Worm (Caenorhabditis elegans): ENCODE results near the gene ril-1.

The ril-1 gene

DNA sequence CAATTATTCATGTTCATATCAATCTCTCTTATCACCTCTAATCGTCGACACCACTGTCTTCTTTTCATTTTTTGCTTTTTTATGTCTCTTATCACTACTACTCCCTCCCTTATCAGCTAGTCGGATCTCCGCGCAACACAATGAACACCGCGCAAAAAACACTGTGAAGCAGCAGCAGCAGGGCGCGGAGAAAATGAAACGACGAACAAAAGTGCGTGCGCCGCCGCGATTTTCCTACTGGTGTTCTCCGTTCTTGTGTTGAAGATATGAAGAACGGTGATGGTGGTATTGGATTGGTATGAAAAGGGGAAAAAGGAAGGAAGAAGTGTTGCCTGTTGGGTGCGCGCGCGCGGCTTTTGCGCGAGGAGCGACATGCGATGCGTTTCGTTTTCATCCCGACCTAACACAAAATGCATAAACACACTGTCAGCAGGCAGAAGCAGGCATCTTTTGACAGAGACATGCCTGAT lies 18.1 kb downstream of the ril-1 start:
- TF ChIP-seq lin-13 (tag; optimal IDR thresholded peaks at IDR 0.05) (no peak), unc-120 (tag; optimal IDR thresholded peaks at IDR 0.05; ENCODE audit: poor library complexity, severe bottlenecking) (no peak), sem-2 (GFP tag; optimal IDR thresholded peaks at IDR 0.05) (peak; percentile 7), nhr-237 (tag; optimal IDR thresholded peaks at IDR 0.05) (no peak), sptf-1 (tag; optimal IDR thresholded peaks at IDR 0.05) (peak; percentile 30), pha-4 (tag; optimal IDR thresholded peaks at IDR 0.05) (no peak), zip-8 (tag; optimal IDR thresholded peaks at IDR 0.05) (no peak), lsy-2 (tag; optimal IDR thresholded peaks at IDR 0.05) (no peak), elt-1 (tag; optimal IDR thresholded peaks at IDR 0.05; ENCODE audit: borderline replicate concordance, insufficient read depth) (peak; percentile 92), ceh-39 (tag; optimal IDR thresholded peaks at IDR 0.05) (no peak), ham-2 (GFP tag; optimal IDR thresholded peaks at IDR 0.05) (peak; percentile 95), bed-3 (GFP tag; optimal IDR thresholded peaks at IDR 0.05) (no peak), flh-1 (GFP tag; optimal IDR thresholded peaks at IDR 0.05) (no peak), blmp-1 (tag; optimal IDR thresholded peaks at IDR 0.05) (no peak), hlh-1 (tag; optimal IDR thresholded peaks at IDR 0.05) (no peak), unc-62 (GFP tag; optimal IDR thresholded peaks at IDR 0.05) (no peak), cnd-1 (tag; optimal IDR thresholded peaks at IDR 0.05) (peak; percentile 15), ztf-11 (tag; optimal IDR thresholded peaks at IDR 0.05) (no peak), nhr-28 (tag; optimal IDR thresholded peaks at IDR 0.05) (no peak), drap-1 (GFP tag; optimal IDR thresholded peaks at IDR 0.05) (peak; percentile 62), elt-3 (tag; optimal IDR thresholded peaks at IDR 0.05) (peak; percentile 14), mab-5 (tag; optimal IDR thresholded peaks at IDR 0.05) (no peak)

DNA sequence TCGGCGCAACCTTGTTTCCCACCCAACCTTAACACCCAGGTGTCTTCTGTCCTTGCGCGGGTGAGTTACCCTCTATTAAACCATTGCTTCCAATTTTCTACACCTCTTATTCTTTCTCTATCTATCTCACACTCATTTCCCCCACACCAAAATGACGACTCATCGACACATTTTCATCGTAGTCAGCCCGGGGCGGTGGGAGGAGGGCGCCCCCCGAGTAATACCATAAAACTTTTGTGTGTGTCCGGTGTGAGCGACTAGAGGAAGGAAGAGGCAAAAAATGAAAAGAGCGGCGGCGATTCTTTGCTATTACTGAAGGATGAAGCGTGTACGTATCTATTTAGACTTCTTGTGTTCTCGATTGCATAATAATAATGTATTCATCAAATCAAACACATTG lies 19.2 kb downstream of the ril-1 start:
- TF ChIP-seq M03D4.4 (tag; optimal IDR thresholded peaks at IDR 0.05) = peak; percentile 29
- TF ChIP-seq lin-13 (tag; optimal IDR thresholded peaks at IDR 0.05) = no peak
- TF ChIP-seq drap-1 (GFP tag; optimal IDR thresholded peaks at IDR 0.05) = peak; percentile 66

DNA sequence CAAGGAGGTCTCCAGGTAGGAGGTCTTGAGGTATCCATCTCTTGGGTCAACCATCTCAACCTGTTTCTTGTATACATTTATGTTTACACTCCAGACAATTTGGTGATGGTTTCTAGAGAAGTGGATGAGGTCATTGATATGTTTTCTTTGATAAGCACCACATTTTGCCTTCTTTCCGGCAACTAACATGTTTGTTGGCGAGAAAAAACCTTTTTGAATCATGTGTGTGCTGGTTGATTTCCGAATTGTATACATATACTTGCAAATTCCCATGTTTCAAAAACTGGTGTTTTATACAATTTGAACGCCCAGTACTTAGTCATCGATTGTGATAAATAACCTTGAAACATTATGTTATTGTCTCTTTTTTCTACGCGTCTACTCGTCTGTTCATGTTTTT lies 19.8 kb downstream of the ril-1 start:
- TF ChIP-seq drap-1 (GFP tag; optimal IDR thresholded peaks at IDR 0.05) = no peak
- TF ChIP-seq snpc-4 (tag; optimal IDR thresholded peaks at IDR 0.05) = no peak
- no peak for TF ChIP-seq ceh-39 (tag; optimal IDR thresholded peaks at IDR 0.05)
- TF ChIP-seq blmp-1 (tag; optimal IDR thresholded peaks at IDR 0.05) = no peak
- no peak for TF ChIP-seq nhr-28 (tag; optimal IDR thresholded peaks at IDR 0.05)
- no peak for TF ChIP-seq tbx-8 (GFP tag; optimal IDR thresholded peaks at IDR 0.05)
- no peak for TF ChIP-seq cnd-1 (tag; optimal IDR thresholded peaks at IDR 0.05)
- no peak for TF ChIP-seq unc-120 (tag; optimal IDR thresholded peaks at IDR 0.05; ENCODE audit: poor library complexity, severe bottlenecking)
- no peak for TF ChIP-seq ces-1 (GFP tag; optimal IDR thresholded peaks at IDR 0.05)
- no peak for TF ChIP-seq nhr-12 (tag; optimal IDR thresholded peaks at IDR 0.05)
- no peak for TF ChIP-seq elt-1 (tag; optimal IDR thresholded peaks at IDR 0.05; ENCODE audit: borderline replicate concordance, insufficient read depth)
- TF ChIP-seq elt-3 (tag; optimal IDR thresholded peaks at IDR 0.05) = no peak
- no peak for TF ChIP-seq hlh-1 (tag; optimal IDR thresholded peaks at IDR 0.05)

DNA sequence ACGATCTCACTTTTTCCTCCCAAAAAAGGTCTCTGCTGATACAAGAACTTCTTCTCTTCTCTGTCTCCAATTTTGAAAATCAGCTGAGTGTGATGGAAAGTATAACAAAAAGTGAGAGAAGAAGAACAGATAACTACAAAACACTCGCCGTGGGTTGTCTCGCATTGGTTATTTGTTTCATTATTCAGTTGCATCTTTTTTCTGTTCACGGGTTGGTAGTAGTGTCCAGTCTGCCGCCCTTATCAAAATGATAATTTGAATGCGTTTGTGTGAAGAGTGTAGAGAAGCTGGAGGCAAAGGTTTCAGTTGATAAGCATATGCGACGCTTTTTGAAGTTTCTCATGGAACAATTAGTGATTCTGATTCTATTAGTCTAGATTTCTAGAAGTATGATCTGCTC lies 20.9 kb downstream of the ril-1 start:
- TF ChIP-seq sptf-1 (tag; optimal IDR thresholded peaks at IDR 0.05) = no peak
- TF ChIP-seq nhr-12 (tag; optimal IDR thresholded peaks at IDR 0.05) = no peak
- no peak for TF ChIP-seq bed-3 (GFP tag; optimal IDR thresholded peaks at IDR 0.05)
- no peak for TF ChIP-seq ceh-83 (GFP tag; optimal IDR thresholded peaks at IDR 0.05)
- no peak for TF ChIP-seq lin-32 (GFP tag; optimal IDR thresholded peaks at IDR 0.05)
- no peak for TF ChIP-seq ceh-39 (tag; optimal IDR thresholded peaks at IDR 0.05)
- TF ChIP-seq snpc-4 (tag; optimal IDR thresholded peaks at IDR 0.05) = no peak
- no peak for TF ChIP-seq nhr-2 (tag; optimal IDR thresholded peaks at IDR 0.05)
- no peak for TF ChIP-seq lin-13 (tag; optimal IDR thresholded peaks at IDR 0.05)

DNA sequence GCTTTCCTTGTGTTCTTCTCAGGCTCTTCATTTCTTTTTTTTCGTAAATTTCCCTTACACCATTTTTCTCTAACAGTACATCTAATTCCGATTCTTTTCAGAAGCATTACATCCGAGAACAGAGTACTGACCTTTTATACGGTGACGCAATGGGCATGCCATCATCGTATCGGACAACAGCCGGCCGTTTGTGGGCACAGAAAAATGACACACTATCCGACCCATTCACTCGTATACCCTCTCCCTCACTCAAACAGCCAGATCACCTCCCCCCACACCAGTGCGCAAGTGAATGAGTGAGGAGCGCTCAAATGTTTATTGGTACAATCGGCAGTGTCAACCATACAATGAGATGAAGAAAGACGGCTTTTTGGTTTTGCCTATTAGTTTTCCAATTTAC lies 22.8 kb downstream of the ril-1 start, which contains the start of gene R02D5.24:
Gene R02D5.24 (plus strand): TSS at position 205 of the 400 bp plus-strand sequence.
- TF ChIP-seq hlh-1 (tag; optimal IDR thresholded peaks at IDR 0.05) = peak; percentile 10
- TF ChIP-seq elt-3 (tag; optimal IDR thresholded peaks at IDR 0.05) = no peak
- peak; percentile 32 for TF ChIP-seq sptf-1 (tag; optimal IDR thresholded peaks at IDR 0.05)
- peak; percentile 56 for TF ChIP-seq cnd-1 (tag; optimal IDR thresholded peaks at IDR 0.05)
- peak; percentile 81 for TF ChIP-seq zip-8 (tag; optimal IDR thresholded peaks at IDR 0.05)
- peak; percentile 73 for TF ChIP-seq drap-1 (GFP tag; optimal IDR thresholded peaks at IDR 0.05)
- no peak for TF ChIP-seq M03D4.4 (tag; optimal IDR thresholded peaks at IDR 0.05)
- TF ChIP-seq lin-32 (GFP tag; optimal IDR thresholded peaks at IDR 0.05) = no peak
- TF ChIP-seq mls-2 (tag; optimal IDR thresholded peaks at IDR 0.05) = no peak
- TF ChIP-seq nhr-2 (tag; optimal IDR thresholded peaks at IDR 0.05) = peak; percentile 99
